Worm (Caenorhabditis elegans): ENCODE measurements around the gene clec-79.
"Not testable (repeated sequence)": the region's sequence is repeated elsewhere in the genome, so short reads cannot be mapped to it uniquely, and the experiment has no call there.

The clec-79 gene

ce11 chrIV:3973049-3973448, at the start of gene clec-79:
TSS of gene clec-79 (plus strand) at chrIV:3973349.
- TF ChIP-seq snpc-4 (tag; optimal IDR thresholded peaks at IDR 0.05) (no peak), hlh-1 (tag; optimal IDR thresholded peaks at IDR 0.05) (no peak), ces-1 (GFP tag; optimal IDR thresholded peaks at IDR 0.05) (no peak), nhr-12 (tag; optimal IDR thresholded peaks at IDR 0.05) (no peak)

DNA sequence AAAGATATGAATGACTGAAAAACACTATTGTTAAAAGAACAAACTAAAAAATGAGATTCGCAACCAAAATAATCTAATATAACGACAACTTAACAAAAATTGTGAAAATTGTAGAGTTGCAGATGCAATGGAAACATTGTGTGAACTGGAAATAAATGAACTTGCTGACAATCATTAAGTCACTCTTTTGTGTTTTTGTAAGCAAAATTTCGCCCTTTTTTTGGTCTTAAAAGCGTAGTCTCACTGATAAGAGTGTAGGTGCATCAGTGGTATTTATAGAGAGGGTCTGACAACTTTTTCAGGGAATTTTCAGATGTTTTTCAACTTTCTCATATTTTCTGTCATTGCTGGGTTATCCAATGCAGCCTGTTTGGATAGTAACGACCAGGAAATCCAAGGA, 47.0 kb upstream of the clec-79 start, which contains the start of gene clec-68:
TSS of gene clec-68 (plus strand) at position 301 of the 400 bp plus-strand sequence.
- TF ChIP-seq lin-13 (tag; optimal IDR thresholded peaks at IDR 0.05): no peak
- TF ChIP-seq unc-39 (tag; optimal IDR thresholded peaks at IDR 0.05): no peak
- no peak for TF ChIP-seq ham-2 (GFP tag; optimal IDR thresholded peaks at IDR 0.05)
- TF ChIP-seq ces-1 (GFP tag; optimal IDR thresholded peaks at IDR 0.05): no peak
- no peak for TF ChIP-seq sptf-1 (tag; optimal IDR thresholded peaks at IDR 0.05)
- no peak for TF ChIP-seq nhr-2 (tag; optimal IDR thresholded peaks at IDR 0.05)
- TF ChIP-seq cnd-1 (tag; optimal IDR thresholded peaks at IDR 0.05): no peak
- TF ChIP-seq bed-3 (GFP tag; optimal IDR thresholded peaks at IDR 0.05): no peak
- no peak for TF ChIP-seq ceh-83 (GFP tag; optimal IDR thresholded peaks at IDR 0.05)
- TF ChIP-seq unc-62 (GFP tag; optimal IDR thresholded peaks at IDR 0.05): no peak
- no peak for TF ChIP-seq ceh-43 (GFP tag; optimal IDR thresholded peaks at IDR 0.05)
- TF ChIP-seq snpc-4 (tag; optimal IDR thresholded peaks at IDR 0.05): no peak
- TF ChIP-seq M03D4.4 (tag; optimal IDR thresholded peaks at IDR 0.05): no peak
- TF ChIP-seq ceh-39 (tag; optimal IDR thresholded peaks at IDR 0.05): no peak

DNA sequence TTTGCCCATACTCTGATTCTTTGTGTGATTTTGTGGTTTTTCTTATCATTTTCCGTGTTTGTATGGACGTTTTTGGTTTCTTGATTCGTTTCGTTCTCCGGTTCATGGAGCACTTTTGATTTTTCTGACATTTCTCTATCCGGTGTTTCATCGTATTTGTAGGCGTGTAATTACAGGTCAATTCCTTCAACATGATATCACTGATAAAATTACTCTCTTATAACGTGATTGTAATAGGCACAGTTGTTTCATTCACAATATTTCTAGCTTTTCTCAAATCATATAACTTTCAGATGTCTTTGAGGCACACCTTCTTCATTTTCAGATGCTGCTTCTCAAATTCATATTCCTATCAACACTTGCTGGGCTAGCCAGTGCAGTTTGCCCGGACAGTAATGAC, 40.7 kb upstream of the clec-79 start, which contains the start of gene clec-70:
TSS of gene clec-70 (plus strand) at position 301 of the 400 bp plus-strand sequence.
- not testable (repeated sequence) for TF ChIP-seq sem-2 (GFP tag; optimal IDR thresholded peaks at IDR 0.05); mls-2 (tag; optimal IDR thresholded peaks at IDR 0.05); elt-3 (tag; optimal IDR thresholded peaks at IDR 0.05)

DNA sequence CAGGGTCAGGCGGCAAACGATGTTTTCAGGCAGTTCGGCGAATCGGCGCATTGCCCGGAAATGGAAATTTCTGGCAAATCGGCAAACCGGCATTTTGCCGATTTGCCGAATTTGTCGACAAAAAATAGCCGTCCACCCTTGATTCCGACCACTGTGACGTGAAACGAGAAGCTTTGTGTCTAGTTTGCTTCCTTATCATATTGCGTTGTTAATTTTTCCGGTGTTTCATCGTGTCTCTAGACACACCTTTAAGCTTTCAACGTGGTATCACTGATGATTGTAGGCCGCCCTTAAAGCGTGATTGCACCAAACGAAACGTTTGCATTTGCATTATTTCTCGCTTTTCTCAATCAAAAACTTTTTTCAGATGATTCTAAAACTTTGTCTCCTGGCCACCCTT, 36.1 kb upstream of the clec-79 start, which contains the start of gene clec-71:
TSS of gene clec-71 (plus strand) at position 362 of the 400 bp plus-strand sequence.
- TF ChIP-seq elt-3 (tag; optimal IDR thresholded peaks at IDR 0.05) (no peak), M03D4.4 (tag; optimal IDR thresholded peaks at IDR 0.05) (no peak), unc-39 (tag; optimal IDR thresholded peaks at IDR 0.05) (no peak), lin-32 (GFP tag; optimal IDR thresholded peaks at IDR 0.05) (no peak), elt-1 (tag; optimal IDR thresholded peaks at IDR 0.05; ENCODE audit: borderline replicate concordance, insufficient read depth) (no peak), ceh-39 (tag; optimal IDR thresholded peaks at IDR 0.05) (no peak), hlh-1 (tag; optimal IDR thresholded peaks at IDR 0.05) (no peak), ham-2 (GFP tag; optimal IDR thresholded peaks at IDR 0.05) (no peak), nhr-237 (tag; optimal IDR thresholded peaks at IDR 0.05) (no peak)

ce11 chrIV:3941658-3942328, 31.4 kb upstream of the clec-79 start, which contains the start of gene clec-174:
TSS of gene clec-174 (minus strand) at chrIV:3941708.
- TF ChIP-seq nhr-2 (tag; optimal IDR thresholded peaks at IDR 0.05): no peak
- no peak for TF ChIP-seq mls-2 (tag; optimal IDR thresholded peaks at IDR 0.05)
- no peak for TF ChIP-seq ztf-11 (tag; optimal IDR thresholded peaks at IDR 0.05)
- no peak for TF ChIP-seq drap-1 (GFP tag; optimal IDR thresholded peaks at IDR 0.05)
- TF ChIP-seq mep-1 (tag; optimal IDR thresholded peaks at IDR 0.05): no peak
- no peak for TF ChIP-seq nhr-28 (tag; optimal IDR thresholded peaks at IDR 0.05)
- no peak for TF ChIP-seq lin-32 (GFP tag; optimal IDR thresholded peaks at IDR 0.05)
- TF ChIP-seq nhr-237 (tag; optimal IDR thresholded peaks at IDR 0.05): no peak
- no peak for TF ChIP-seq ham-2 (GFP tag; optimal IDR thresholded peaks at IDR 0.05)
- TF ChIP-seq ceh-83 (GFP tag; optimal IDR thresholded peaks at IDR 0.05): no peak
- no peak for TF ChIP-seq nhr-76 (tag; optimal IDR thresholded peaks at IDR 0.05)
- no peak for TF ChIP-seq mab-5 (tag; optimal IDR thresholded peaks at IDR 0.05)
- no peak for TF ChIP-seq lsy-2 (tag; optimal IDR thresholded peaks at IDR 0.05)
- no peak for TF ChIP-seq M03D4.4 (tag; optimal IDR thresholded peaks at IDR 0.05)
- no peak for TF ChIP-seq sptf-1 (tag; optimal IDR thresholded peaks at IDR 0.05)
- TF ChIP-seq blmp-1 (tag; optimal IDR thresholded peaks at IDR 0.05): no peak
- TF ChIP-seq elt-3 (tag; optimal IDR thresholded peaks at IDR 0.05): no peak
- no peak for TF ChIP-seq tbx-8 (GFP tag; optimal IDR thresholded peaks at IDR 0.05)
- no peak for TF ChIP-seq ceh-43 (GFP tag; optimal IDR thresholded peaks at IDR 0.05)
